Fruit fly (Drosophila melanogaster): ENCODE data around the gene Cpsf5.

Gene Cpsf5

dm6 chr3L:9410754-9411423 lies at the start of gene Cpsf5, which contains the start of gene CG4022:
Cpsf5 (plus strand) TSS chr3L:9411038.
CG4022 (minus strand) TSS chr3L:9410832.
- TF ChIP-seq CG8478 (optimal IDR thresholded peaks at IDR 0.05): no peak
- TF ChIP-seq CTCF (optimal IDR thresholded peaks at IDR 0.05): no peak

- TF ChIP-seq CTCF (optimal IDR thresholded peaks at IDR 0.05): no peak
- no peak for TF ChIP-seq CG8478 (optimal IDR thresholded peaks at IDR 0.05)
Observed at dm6 chr3L:9361894-9362293, 48.9 kb upstream of the Cpsf5 start, which contains the start of gene CG34456. CG34456 (plus strand) TSS chr3L:9362108.

- TF ChIP-seq CTCF (optimal IDR thresholded peaks at IDR 0.05): no peak
- TF ChIP-seq CG8478 (optimal IDR thresholded peaks at IDR 0.05): no peak
Observed at dm6 chr3L:9364131-9364530, 46.7 kb upstream of the Cpsf5 start, which contains the start of gene mRRF1. mRRF1 (plus strand) TSS chr3L:9364350.

dm6 chr3L:9366850-9367430 lies 43.9 kb upstream of the Cpsf5 start, which contains the start of the genes Klp67A and CG4452:
Klp67A (minus strand) TSS chr3L:9367046.
CG4452 (plus strand) TSS chr3L:9367377.
- TF ChIP-seq CG8478 (optimal IDR thresholded peaks at IDR 0.05) (no peak), CTCF (optimal IDR thresholded peaks at IDR 0.05) (no peak)

dm6 chr3L:9367431-9367867 lies 43.4 kb upstream of the Cpsf5 start:
- no peak for TF ChIP-seq CG8478 (optimal IDR thresholded peaks at IDR 0.05)

- no peak for TF ChIP-seq CG8478 (optimal IDR thresholded peaks at IDR 0.05)
- no peak for TF ChIP-seq CTCF (optimal IDR thresholded peaks at IDR 0.05)
Observed at dm6 chr3L:9368665-9369064, 42.2 kb upstream of the Cpsf5 start.

dm6 chr3L:9370907-9371365 lies 39.9 kb upstream of the Cpsf5 start, which contains the start of gene Fdx1:
Fdx1 (minus strand) TSS chr3L:9371238.
- TF ChIP-seq CTCF (optimal IDR thresholded peaks at IDR 0.05) (no peak), CG8478 (optimal IDR thresholded peaks at IDR 0.05) (no peak)

dm6 chr3L:9372278-9372975 lies 38.4 kb upstream of the Cpsf5 start, which contains the start of the genes Hsp67Bc, CG4456 and Hsp22:
Hsp67Bc (minus strand) TSS chr3L:9372497.
CG4456 (plus strand) TSS chr3L:9372722.
Hsp22 (plus strand) TSS chr3L:9372931.
- TF ChIP-seq CG8478 (optimal IDR thresholded peaks at IDR 0.05): no peak
- no peak for TF ChIP-seq CTCF (optimal IDR thresholded peaks at IDR 0.05)

- TF ChIP-seq CG8478 (optimal IDR thresholded peaks at IDR 0.05) (no peak), CTCF (optimal IDR thresholded peaks at IDR 0.05) (no peak)
Observed at dm6 chr3L:9373374-9374004, 37.3 kb upstream of the Cpsf5 start.

dm6 chr3L:9375130-9375529 lies 35.7 kb upstream of the Cpsf5 start, which contains the start of gene CG4461:
CG4461 (plus strand) TSS chr3L:9375430.
- no peak for TF ChIP-seq CTCF (optimal IDR thresholded peaks at IDR 0.05)
- TF ChIP-seq CG8478 (optimal IDR thresholded peaks at IDR 0.05): no peak

- TF ChIP-seq CG8478 (optimal IDR thresholded peaks at IDR 0.05) (no peak), CTCF (optimal IDR thresholded peaks at IDR 0.05) (no peak)
Observed at dm6 chr3L:9376573-9376972, 34.3 kb upstream of the Cpsf5 start.

- no peak for TF ChIP-seq CTCF (optimal IDR thresholded peaks at IDR 0.05)
- TF ChIP-seq CG8478 (optimal IDR thresholded peaks at IDR 0.05): no peak
Observed at dm6 chr3L:9377198-9378035, 33.4 kb upstream of the Cpsf5 start, which contains the start of gene Hsp26. Hsp26 (minus strand) TSS chr3L:9377427.

- TF ChIP-seq CTCF (optimal IDR thresholded peaks at IDR 0.05) (no peak), CG8478 (optimal IDR thresholded peaks at IDR 0.05) (no peak)
Observed at dm6 chr3L:9379484-9380343, 31.1 kb upstream of the Cpsf5 start, which contains the start of gene Hsp67Ba. Hsp67Ba (minus strand) TSS chr3L:9379534.
